Worm (Caenorhabditis elegans) whole organism, midembryonic: ENCODE data around the gene C01G10.1.

Experiments used
- flt-1 ChIP-seq: fragments of 200-800 bp; sonication (Bioruptor generic); IDR thresholded peaks from 2 replicates; pipeline ENCODE4 v1.3.6; 2022; ENCODE audit warnings: missing genetic modification characterization, missing compliant biosample characterization
- klf-2 ChIP-seq: fragments of 200-800 bp; sonication (Bioruptor generic); conservative IDR thresholded peaks from 2 replicates; pipeline ENCODE4 v1.3.6; 2022; ENCODE audit warnings: missing genetic modification reagents, missing genetic modification characterization, missing compliant biosample characterization
- ref-1 ChIP-seq: fragments of 200-800 bp; sonication (Bioruptor generic); conservative IDR thresholded peaks from 2 replicates; pipeline ENCODE4 v1.3.6; 2022; ENCODE audit warnings: missing genetic modification reagents, missing genetic modification characterization, missing compliant biosample characterization
- tab-1 ChIP-seq: fragments of 200-800 bp; sonication (Bioruptor generic); IDR thresholded peaks from 2 replicates; pipeline ENCODE4 v1.3.6; 2022; ENCODE audit warnings: missing genetic modification characterization, missing compliant biosample characterization
- ztf-23 ChIP-seq: fragments of 200-800 bp; sonication (Bioruptor generic); IDR thresholded peaks from 2 replicates; pipeline ENCODE4 v1.3.6; 2022; ENCODE audit warnings: missing genetic modification reagents, missing genetic modification characterization, missing compliant biosample characterization

ce11 chrV:15052368-15052767, 47.2 kb upstream of the C01G10.1 start, which contains the start of the genes fbxa-82 and C25D7.5:
- no peak for TF ChIP-seq ref-1 (GFP tag; lab: Robert Waterston, UW)
- TF ChIP-seq ztf-23 (GFP tag; lab: Robert Waterston, UW): no peak
- TF ChIP-seq tab-1: no peak
- TF ChIP-seq klf-2: no peak
- TF ChIP-seq flt-1 (GFP tag; lab: Robert Waterston, UW): no peak
